Worm (Caenorhabditis elegans): ENCODE results near the gene C53D6.6.

DNA sequence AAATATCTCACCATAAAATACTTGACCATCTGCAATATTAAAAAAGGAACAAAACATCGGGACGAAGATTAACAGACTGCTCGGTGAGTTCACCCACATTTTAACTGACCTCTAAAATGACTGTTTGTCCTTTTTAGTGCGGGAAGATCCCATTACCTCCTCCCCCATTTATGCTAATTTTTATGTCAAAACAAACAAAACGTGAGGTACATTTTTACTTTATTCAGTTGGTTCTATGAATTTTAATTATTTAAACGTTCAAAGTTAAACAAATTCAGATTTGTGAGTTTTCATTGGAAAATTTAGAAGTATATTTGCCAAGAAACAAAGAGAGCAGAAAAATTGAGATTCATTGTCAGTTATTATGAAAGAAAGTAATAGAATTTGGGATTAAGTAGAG lies 29.8 kb downstream of the C53D6.6 start, which contains the start of gene C53D6.8:
- TF ChIP-seq peb-1 (tag; optimal IDR thresholded peaks at IDR 0.05), result no peak
- no peak for TF ChIP-seq nhr-23 (tag; optimal IDR thresholded peaks at IDR 0.05)
- TF ChIP-seq lin-39 (tag; optimal IDR thresholded peaks at IDR 0.05), result no peak
- no peak for TF ChIP-seq ceh-82 (tag; optimal IDR thresholded peaks at IDR 0.05)
- no peak for TF ChIP-seq mdl-1 (tag; optimal IDR thresholded peaks at IDR 0.05)
- TF ChIP-seq nhr-10 (tag; optimal IDR thresholded peaks at IDR 0.05), result no peak
